Worm (Caenorhabditis elegans) whole organism, L2 larva: ENCODE measurements around the gene srx-5.

Experiments
- C34F6.9 ChIP-seq: fragments of 150-350 bp; optimal IDR thresholded peaks from 2 replicates; lab custom pipeline; 2014; ENCODE audit warnings: missing biosample characterization, missing genetic modification characterization
- F13H6.1 ChIP-seq: sonication (generic microtip); optimal IDR thresholded peaks from 2 replicates; lab custom pipeline; 2016; ENCODE audit warnings: missing genetic modification characterization, missing compliant biosample characterization
- R02D3.7 ChIP-seq: fragments of 150-350 bp; optimal IDR thresholded peaks from 2 replicates; lab custom pipeline; 2014; ENCODE audit warnings: missing biosample characterization, missing genetic modification characterization
- Y55F3AM.14 ChIP-seq: fragments of 200-800 bp; sonication (Bioruptor generic); optimal IDR thresholded peaks from 2 replicates; lab custom pipeline; 2018; ENCODE audit warnings: mild to moderate bottlenecking, missing genetic modification characterization, missing compliant biosample characterization
- ZK546.5 ChIP-seq: sonication (generic microtip); optimal IDR thresholded peaks from 2 replicates; lab custom pipeline; 2017; ENCODE audit warnings: missing biosample characterization, missing genetic modification characterization
- alr-1 ChIP-seq: fragments of 150-350 bp; optimal IDR thresholded peaks from 2 replicates; lab custom pipeline; 2014; ENCODE audit warnings: missing biosample characterization, missing genetic modification characterization
- aly-2 ChIP-seq: fragments of 150-350 bp; optimal IDR thresholded peaks from 2 replicates; lab custom pipeline; 2014; ENCODE audit warnings: missing biosample characterization, missing genetic modification characterization
- ama-1 ChIP-seq: fragments of 150-350 bp; optimal IDR thresholded peaks from 2 replicates; lab custom pipeline; 2018; ENCODE audit warnings: inconsistent platforms
- blmp-1 ChIP-seq: sonication (generic microtip); optimal IDR thresholded peaks from 2 replicates; lab custom pipeline; 2017; ENCODE audit warnings: missing genetic modification characterization, mild to moderate bottlenecking, missing compliant biosample characterization, antibody characterized with exemption, moderate library complexity; ENCODE audit not compliant: insufficient read depth
- ceh-16 ChIP-seq: fragments of 150-350 bp; optimal IDR thresholded peaks from 2 replicates; lab custom pipeline; 2014; ENCODE audit warnings: missing biosample characterization, missing genetic modification characterization
- ceh-82 ChIP-seq: fragments of 150-350 bp; optimal IDR thresholded peaks from 2 replicates; lab custom pipeline; 2014; ENCODE audit warnings: missing biosample characterization, missing genetic modification characterization
- crh-2 ChIP-seq: sonication (generic microtip); optimal IDR thresholded peaks from 2 replicates; lab custom pipeline; 2017; ENCODE audit warnings: missing biosample characterization, missing genetic modification characterization
- dmd-4 ChIP-seq: sonication (generic microtip); optimal IDR thresholded peaks from 2 replicates; lab custom pipeline; 2017; ENCODE audit warnings: missing biosample characterization, missing genetic modification characterization
- egl-27 ChIP-seq: sonication (generic microtip); optimal IDR thresholded peaks from 3 replicates; lab custom pipeline; 2017; ENCODE audit warnings: missing biosample characterization, missing genetic modification reagents, missing genetic modification characterization
- elt-1 ChIP-seq: fragments of 150-350 bp; optimal IDR thresholded peaks from 2 replicates; lab custom pipeline; 2014; ENCODE audit warnings: missing biosample characterization, missing genetic modification characterization
- elt-3 ChIP-seq: sonication (generic microtip); optimal IDR thresholded peaks from 2 replicates; lab custom pipeline; 2017; ENCODE audit warnings: missing biosample characterization, missing genetic modification characterization
- fos-1 ChIP-seq: fragments of 150-350 bp; optimal IDR thresholded peaks from 2 replicates; lab custom pipeline; 2014; ENCODE audit warnings: missing biosample characterization, missing genetic modification characterization
- gmeb-1 ChIP-seq: fragments of 150-350 bp; optimal IDR thresholded peaks from 2 replicates; lab custom pipeline; 2014; ENCODE audit warnings: missing biosample characterization, missing genetic modification characterization
- lin-11 ChIP-seq: fragments of 150-350 bp; sonication (generic microtip); optimal IDR thresholded peaks from 2 replicates; lab custom pipeline; 2014; ENCODE audit warnings: missing biosample characterization, missing genetic modification characterization, inconsistent platforms, mixed read lengths
- lin-13 ChIP-seq: fragments of 150-350 bp; optimal IDR thresholded peaks from 2 replicates; lab custom pipeline; 2014; ENCODE audit warnings: missing biosample characterization, missing genetic modification reagents, missing genetic modification characterization
- lin-39 ChIP-seq: fragments of 150-350 bp; optimal IDR thresholded peaks from 2 replicates; lab custom pipeline; 2014; ENCODE audit warnings: missing biosample characterization, missing genetic modification reagents, missing genetic modification characterization
- lsy-2 ChIP-seq, 2 experiments: fragments of 150-350 bp in 1 of 2; sonication (generic microtip) in 1 of 2; optimal IDR thresholded peaks; 2 replicates each; lab custom pipeline; 2014 to 2017; ENCODE audit warnings: missing biosample characterization in 2 of 2, missing genetic modification characterization in 2 of 2
- mab-5 ChIP-seq: fragments of 150-350 bp; optimal IDR thresholded peaks from 2 replicates; lab custom pipeline; 2014; ENCODE audit warnings: missing biosample characterization, missing genetic modification characterization
- mbf-1 ChIP-seq: sonication (generic microtip); optimal IDR thresholded peaks from 2 replicates; lab custom pipeline; 2017; ENCODE audit warnings: missing biosample characterization, missing genetic modification characterization
- mdl-1 ChIP-seq, 2 experiments: fragments of 150-350 bp in 1 of 2; sonication (generic microtip) in 1 of 2; optimal IDR thresholded peaks; 2 replicates each; lab custom pipeline; 2017; ENCODE audit warnings: missing biosample characterization in 2 of 2, missing genetic modification characterization in 2 of 2
- nhr-10 ChIP-seq: sonication (generic microtip); optimal IDR thresholded peaks from 2 replicates; lab custom pipeline; 2017; ENCODE audit warnings: missing biosample characterization, missing genetic modification characterization
- nhr-11 ChIP-seq: fragments of 150-350 bp; optimal IDR thresholded peaks from 2 replicates; lab custom pipeline; 2014; ENCODE audit warnings: missing biosample characterization, missing genetic modification characterization
- nhr-12 ChIP-seq: fragments of 150-350 bp; optimal IDR thresholded peaks from 2 replicates; lab custom pipeline; 2014; ENCODE audit warnings: missing biosample characterization, missing genetic modification characterization
- nhr-129 ChIP-seq: fragments of 150-350 bp; optimal IDR thresholded peaks from 2 replicates; lab custom pipeline; 2014; ENCODE audit warnings: missing biosample characterization, missing genetic modification characterization
- nhr-21 ChIP-seq: fragments of 150-350 bp; optimal IDR thresholded peaks from 2 replicates; lab custom pipeline; 2014; ENCODE audit warnings: missing biosample characterization, missing genetic modification characterization
- nhr-237 ChIP-seq: fragments of 150-350 bp; optimal IDR thresholded peaks from 2 replicates; lab custom pipeline; 2014; ENCODE audit warnings: missing biosample characterization, missing genetic modification characterization
- nhr-25 ChIP-seq: fragments of 150-350 bp; sonication (generic microtip); optimal IDR thresholded peaks from 3 replicates; lab custom pipeline; 2014; ENCODE audit warnings: missing biosample characterization, missing genetic modification characterization
- nhr-6 ChIP-seq: fragments of 150-350 bp; optimal IDR thresholded peaks from 2 replicates; lab custom pipeline; 2014; ENCODE audit warnings: missing biosample characterization, missing genetic modification characterization
- peb-1 ChIP-seq: fragments of 150-350 bp; optimal IDR thresholded peaks from 2 replicates; lab custom pipeline; 2014; ENCODE audit warnings: missing biosample characterization, missing genetic modification characterization
- sem-4 ChIP-seq: fragments of 150-350 bp; optimal IDR thresholded peaks from 2 replicates; lab custom pipeline; 2014; ENCODE audit warnings: missing biosample characterization, missing genetic modification reagents, missing genetic modification characterization
- skn-1 ChIP-seq: sonication (generic microtip); optimal IDR thresholded peaks from 2 replicates; lab custom pipeline; 2017; ENCODE audit warnings: missing biosample characterization, missing genetic modification characterization
- sma-9 ChIP-seq, 2 experiments: fragments of 150-350 bp in 1 of 2; sonication (generic microtip) in 1 of 2; optimal IDR thresholded peaks; 2 replicates each; lab custom pipeline; 2014 to 2016; ENCODE audit warnings: missing genetic modification characterization in 2 of 2, mild to moderate bottlenecking in 1 of 2, missing biosample characterization in 1 of 2, missing compliant biosample characterization in 1 of 2, missing genetic modification reagents in 1 of 2, moderate library complexity in 1 of 2
- snpc-4 ChIP-seq: fragments of 150-350 bp; optimal IDR thresholded peaks from 2 replicates; lab custom pipeline; 2014; ENCODE audit warnings: missing biosample characterization, missing genetic modification characterization
- unc-55 ChIP-seq: fragments of 150-350 bp; sonication (generic microtip); optimal IDR thresholded peaks from 3 replicates; lab custom pipeline; 2014; ENCODE audit warnings: missing biosample characterization, missing genetic modification reagents, missing genetic modification characterization
- unc-62 ChIP-seq: fragments of 150-350 bp; optimal IDR thresholded peaks from 2 replicates; lab custom pipeline; 2014; ENCODE audit warnings: missing biosample characterization, missing genetic modification reagents, missing genetic modification characterization
- zag-1 ChIP-seq: fragments of 150-350 bp; optimal IDR thresholded peaks from 2 replicates; lab custom pipeline; 2014; ENCODE audit warnings: missing biosample characterization, missing genetic modification characterization
- ztf-11 ChIP-seq: sonication (generic microtip); optimal IDR thresholded peaks from 2 replicates; lab custom pipeline; 2017; ENCODE audit warnings: missing biosample characterization, missing genetic modification characterization
- ztf-4 ChIP-seq: fragments of 150-350 bp; optimal IDR thresholded peaks from 2 replicates; lab custom pipeline; 2014; ENCODE audit warnings: missing biosample characterization, missing genetic modification characterization

The srx-5 gene

ce11 chrV:724946-725806 lies 25.3 kb downstream of the srx-5 start:
- TF ChIP-seq ama-1 (lab: Kevin White, UChicago): peak; percentile 92
- peak; percentile 14 for TF ChIP-seq Y55F3AM.14
- no peak for TF ChIP-seq sem-4 (tag; lab: Kevin White, UChicago)
- peak; percentile 13 for TF ChIP-seq lin-11
- TF ChIP-seq R02D3.7 (tag; lab: Kevin White, UChicago): no peak
- TF ChIP-seq peb-1 (tag; lab: Kevin White, UChicago): no peak
- TF ChIP-seq nhr-129: peak; percentile 35
- TF ChIP-seq sma-9 (GFP tag; optimal IDR thresholded peaks at IDR 0.05; lab: Kevin White, UChicago): peak; percentile 41
- TF ChIP-seq sma-9 (tag; optimal IDR thresholded peaks at IDR 0.05; lab: Kevin White, UChicago): no peak
- TF ChIP-seq nhr-21 (tag; lab: Kevin White, UChicago): peak; percentile 16
- TF ChIP-seq, all 48 proteins: peak for 6

DNA sequence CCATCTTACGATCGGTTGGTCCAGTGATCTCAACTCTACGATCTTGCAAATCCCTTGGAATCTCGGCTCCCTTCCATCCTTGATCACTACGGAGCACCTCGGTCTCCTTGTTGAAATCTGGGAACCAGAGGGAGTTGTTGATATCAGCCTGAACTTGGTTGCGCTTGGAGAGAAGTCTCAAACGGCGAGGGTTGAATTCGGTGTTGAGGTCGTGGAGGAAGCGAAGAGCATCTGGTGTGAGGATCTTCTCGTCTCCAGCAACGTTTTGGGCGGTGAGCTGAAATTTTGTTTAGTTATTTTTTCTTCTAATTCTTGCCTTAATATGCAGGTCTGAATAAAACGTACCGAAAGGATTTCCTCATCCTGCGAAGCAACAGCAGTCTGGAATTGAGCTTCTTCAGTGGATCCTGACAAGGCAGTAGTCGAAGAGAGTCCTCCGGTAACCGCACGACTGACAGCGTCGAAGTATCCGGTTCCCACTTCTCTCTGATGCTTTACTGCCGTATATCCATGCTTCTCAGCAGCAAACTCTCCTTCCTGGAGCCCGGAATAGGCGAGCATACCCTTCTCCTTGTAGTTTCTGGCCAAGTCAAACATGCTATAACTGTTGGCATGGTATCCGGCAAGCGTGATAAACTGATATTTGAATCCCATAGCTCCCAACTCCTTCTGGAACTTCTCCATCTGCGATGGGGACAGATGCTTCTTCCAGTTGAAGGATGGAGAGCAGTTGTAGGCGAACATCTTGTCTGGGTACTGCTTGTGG lies 26.1 kb downstream of the srx-5 start:
- TF ChIP-seq elt-1 (tag; lab: Kevin White, UChicago) (no peak), aly-2 (tag; lab: Kevin White, UChicago) (no peak), lin-11 (no peak), alr-1 (no peak), ztf-4 (tag; lab: Kevin White, UChicago) (no peak), lsy-2 (tag; optimal IDR thresholded peaks at IDR 0.05; lab: Kevin White, UChicago) (peak in 1 of 2 experiments; percentile 29), crh-2 (tag; lab: Kevin White, UChicago) (peak; percentile 14), Y55F3AM.14 (peak; percentile 27), ztf-11 (tag; lab: Kevin White, UChicago) (no peak), skn-1 (tag; lab: Kevin White, UChicago) (no peak), ama-1 (lab: Kevin White, UChicago) (peak; percentile 94), nhr-237 (tag; lab: Kevin White, UChicago) (no peak), peb-1 (tag; lab: Kevin White, UChicago) (no peak)

ce11 chrV:726573-727483 lies 26.9 kb downstream of the srx-5 start:
- TF ChIP-seq nhr-237 (tag; lab: Kevin White, UChicago) (no peak), unc-55 (GFP tag; lab: Kevin White, UChicago) (no peak), ceh-16 (tag; lab: Kevin White, UChicago) (no peak), gmeb-1 (tag; lab: Kevin White, UChicago) (no peak), lsy-2 (tag; optimal IDR thresholded peaks at IDR 0.05; lab: Kevin White, UChicago) (peak in 1 of 2 experiments; percentile 23), ceh-82 (tag; lab: Kevin White, UChicago) (no peak), R02D3.7 (tag; lab: Kevin White, UChicago) (no peak), elt-3 (tag; lab: Kevin White, UChicago) (no peak), sma-9 (GFP tag; optimal IDR thresholded peaks at IDR 0.05; lab: Kevin White, UChicago) (peak; percentile 20), sma-9 (tag; optimal IDR thresholded peaks at IDR 0.05; lab: Kevin White, UChicago) (no peak), zag-1 (tag; lab: Kevin White, UChicago) (no peak), nhr-25 (tag; lab: Kevin White, UChicago) (no peak), crh-2 (tag; lab: Kevin White, UChicago) (peak; percentile 24), mdl-1 (tag; optimal IDR thresholded peaks at IDR 0.05; lab: Kevin White, UChicago) (no peak), lin-39 (tag; lab: Kevin White, UChicago) (no peak), nhr-12 (tag; lab: Kevin White, UChicago) (no peak), fos-1 (tag; lab: Kevin White, UChicago) (peak; percentile 1), egl-27 (tag; lab: Kevin White, UChicago) (no peak), blmp-1 (tag; lab: Kevin White, UChicago) (no peak), nhr-129 (peak; percentile 19), mab-5 (tag; lab: Kevin White, UChicago) (no peak), mbf-1 (no peak), snpc-4 (tag; lab: Kevin White, UChicago) (no peak), nhr-21 (tag; lab: Kevin White, UChicago) (peak; percentile 41), unc-62 (GFP tag; lab: Kevin White, UChicago) (no peak), nhr-10 (no peak), lin-13 (GFP tag; lab: Kevin White, UChicago) (peak; percentile 48), dmd-4 (tag; lab: Kevin White, UChicago) (no peak), F13H6.1 (tag; lab: Kevin White, UChicago) (no peak), C34F6.9 (tag; lab: Kevin White, UChicago) (no peak), alr-1 (no peak), nhr-6 (tag; lab: Kevin White, UChicago) (peak; percentile 59), ZK546.5 (tag; lab: Kevin White, UChicago) (no peak), nhr-11 (no peak)
